Fruit fly (Drosophila melanogaster) whole organism, embryonic: ENCODE measurements around the gene glob3.

Source experiments
- Adf1 ChIP-seq: fragments of 200-800 bp; sonication (Bioruptor generic); IDR thresholded peaks from 2 replicates; pipeline ENCODE4 v1.3.6; 2022; ENCODE audit warnings: missing biosample characterization, missing genetic modification characterization
- Antp ChIP-seq: fragments of 200-800 bp; sonication (Bioruptor generic); optimal IDR thresholded peaks from 3 replicates; lab custom pipeline; 2016; ENCODE audit warnings: missing biosample characterization, missing genetic modification characterization
- Awh ChIP-seq: fragments of 200-800 bp; sonication (Bioruptor generic); IDR thresholded peaks from 2 replicates; pipeline ENCODE4, ENCODE4 v1.3.6; 2022; ENCODE audit warnings: missing biosample characterization, missing genetic modification characterization
- C15 ChIP-seq: fragments of 200-800 bp; sonication (Bioruptor generic); IDR thresholded peaks from 3 replicates; pipeline ENCODE4 v1.3.6; 2022; ENCODE audit warnings: missing biosample characterization, missing genetic modification characterization
- CG1024 ChIP-seq: fragments of 200-800 bp; sonication (Bioruptor generic); IDR thresholded peaks from 2 replicates; pipeline ENCODE4 v1.3.6; 2022; ENCODE audit warnings: missing biosample characterization, missing genetic modification characterization
- CG12236 ChIP-seq: fragments of 200-800 bp; sonication (Bioruptor generic); optimal IDR thresholded peaks from 2 replicates; lab custom pipeline; 2016; ENCODE audit warnings: missing biosample characterization, missing genetic modification characterization
- CG12769 ChIP-seq: fragments of 200-800 bp; sonication (Bioruptor generic); optimal IDR thresholded peaks from 2 replicates; lab custom pipeline; 2019; ENCODE audit warnings: missing biosample characterization, mild to moderate bottlenecking, missing genetic modification characterization, moderate library complexity
- CG15073 ChIP-seq: fragments of 200-800 bp; sonication (Bioruptor generic); optimal IDR thresholded peaks from 2 replicates; lab custom pipeline; 2016; ENCODE audit warnings: missing biosample characterization, missing genetic modification characterization
- CG1602 ChIP-seq: fragments of 200-800 bp; sonication (Bioruptor generic); optimal IDR thresholded peaks from 3 replicates; lab custom pipeline; 2016; ENCODE audit warnings: missing biosample characterization, missing genetic modification characterization
- CG1647 ChIP-seq: fragments of 200-800 bp; sonication (Bioruptor generic); optimal IDR thresholded peaks from 3 replicates; lab custom pipeline; 2016; ENCODE audit warnings: missing biosample characterization, missing genetic modification characterization
- CG17829 ChIP-seq: fragments of 200-800 bp; optimal IDR thresholded peaks from 2 replicates; lab custom pipeline; 2019; ENCODE audit warnings: missing biosample characterization, mild to moderate bottlenecking, missing genetic modification characterization, moderate library complexity
- CG18599 ChIP-seq: fragments of 200-800 bp; sonication (Bioruptor generic); optimal IDR thresholded peaks from 3 replicates; lab custom pipeline; 2017; ENCODE audit warnings: missing biosample characterization, missing genetic modification characterization, mild to moderate bottlenecking, moderate library complexity, missing genetic modification reagents
- CG2120 ChIP-seq: fragments of 200-800 bp; sonication (Bioruptor generic); optimal IDR thresholded peaks from 3 replicates; lab custom pipeline; 2016; ENCODE audit warnings: missing biosample characterization, missing genetic modification characterization
- CG30020 ChIP-seq: fragments of 200-800 bp; optimal IDR thresholded peaks from 2 replicates; lab custom pipeline; 2019; ENCODE audit warnings: missing biosample characterization, mild to moderate bottlenecking, missing genetic modification characterization, moderate library complexity
- CG31365 ChIP-seq: fragments of 200-800 bp; sonication (Bioruptor generic); optimal IDR thresholded peaks from 2 replicates; lab custom pipeline; 2018; ENCODE audit warnings: missing biosample characterization, mild to moderate bottlenecking, missing genetic modification characterization
- CG31441 ChIP-seq: fragments of 200-800 bp; sonication (Bioruptor generic); IDR thresholded peaks from 2 replicates; pipeline ENCODE4 v1.3.6; 2022; ENCODE audit warnings: missing biosample characterization, missing genetic modification characterization
- CG33213 ChIP-seq: fragments of 200-800 bp; sonication (Bioruptor generic); optimal IDR thresholded peaks from 3 replicates; lab custom pipeline; 2016; ENCODE audit warnings: missing biosample characterization, missing genetic modification characterization
- CG34224 ChIP-seq: fragments of 200-800 bp; sonication (Bioruptor generic); IDR thresholded peaks from 3 replicates; pipeline ENCODE4 v1.3.6; 2022; ENCODE audit warnings: missing biosample characterization, missing genetic modification characterization; ENCODE audit not compliant: partially characterized antibody
- CG3726 ChIP-seq: fragments of 200-800 bp; sonication (Bioruptor generic); IDR thresholded peaks from 3 replicates; pipeline ENCODE4, ENCODE4 v1.3.6; 2022; ENCODE audit warnings: missing biosample characterization, missing genetic modification characterization
- CG3995 ChIP-seq: fragments of 200-800 bp; sonication (Bioruptor generic); optimal IDR thresholded peaks from 3 replicates; lab custom pipeline; 2016; ENCODE audit warnings: missing biosample characterization, missing genetic modification characterization
- CG42726 ChIP-seq: fragments of 200-800 bp; sonication (Bioruptor generic); IDR thresholded peaks from 2 replicates; pipeline ENCODE4 v1.3.6; 2022; ENCODE audit warnings: missing biosample characterization, missing genetic modification characterization; ENCODE audit not compliant: partially characterized antibody
- CG43689 ChIP-seq: fragments of 200-800 bp; sonication (Bioruptor generic); IDR thresholded peaks from 2 replicates; pipeline ENCODE4 v1.3.6; 2022; ENCODE audit warnings: missing biosample characterization, missing genetic modification characterization
- CG4424 ChIP-seq: fragments of 200-800 bp; sonication (Bioruptor generic); optimal IDR thresholded peaks from 3 replicates; lab custom pipeline; 2016; ENCODE audit warnings: missing biosample characterization, missing genetic modification characterization
- CG4820 ChIP-seq: fragments of 200-800 bp; sonication (Bioruptor generic); optimal IDR thresholded peaks from 3 replicates; lab custom pipeline; 2016; ENCODE audit warnings: missing biosample characterization, missing genetic modification characterization
- CG4854 ChIP-seq: fragments of 200-800 bp; sonication (Bioruptor generic); optimal IDR thresholded peaks from 2 replicates; lab custom pipeline; 2016; ENCODE audit warnings: missing biosample characterization, missing genetic modification characterization, inconsistent platforms
- CG6765 ChIP-seq: fragments of 200-800 bp; sonication (Bioruptor generic); optimal IDR thresholded peaks from 3 replicates; lab custom pipeline; 2017; ENCODE audit warnings: missing biosample characterization, mild to moderate bottlenecking, missing genetic modification characterization
- CG7963 ChIP-seq: fragments of 200-800 bp; sonication (Bioruptor generic); IDR thresholded peaks from 3 replicates; pipeline ENCODE4 v1.3.6; 2022; ENCODE audit warnings: missing biosample characterization, missing genetic modification characterization; ENCODE audit not compliant: partially characterized antibody
- CG8765 ChIP-seq: fragments of 200-800 bp; sonication (Bioruptor generic); IDR thresholded peaks from 2 replicates; pipeline ENCODE4 v1.3.6; 2022; ENCODE audit warnings: missing biosample characterization, missing genetic modification characterization
- Doc2 ChIP-seq: fragments of 200-800 bp; sonication (Bioruptor generic); IDR thresholded peaks from 2 replicates; pipeline ENCODE4 v1.3.6; 2022; ENCODE audit warnings: missing biosample characterization, missing genetic modification characterization
- ERR ChIP-seq: fragments of 200-800 bp; sonication (Bioruptor generic); optimal IDR thresholded peaks from 2 replicates; lab custom pipeline; 2016; ENCODE audit warnings: missing biosample characterization, missing genetic modification characterization
- Fer3 ChIP-seq: fragments of 200-800 bp; sonication (Bioruptor generic); optimal IDR thresholded peaks from 2 replicates; lab custom pipeline; 2018; ENCODE audit warnings: missing biosample characterization, mild to moderate bottlenecking, missing genetic modification characterization, moderate library complexity
- Hsf ChIP-seq: fragments of 200-800 bp; sonication (Bioruptor generic); optimal IDR thresholded peaks from 3 replicates; lab custom pipeline; 2016; ENCODE audit warnings: missing biosample characterization, missing genetic modification characterization
- Jarid2 ChIP-seq: fragments of 200-800 bp; sonication (Bioruptor generic); optimal IDR thresholded peaks from 3 replicates; lab custom pipeline; 2017; ENCODE audit warnings: mild to moderate bottlenecking, missing biosample characterization, missing genetic modification reagents, missing genetic modification characterization
- YL-1 ChIP-seq: fragments of 200-800 bp; sonication (Bioruptor generic); optimal IDR thresholded peaks from 3 replicates; lab custom pipeline; 2017; ENCODE audit warnings: missing biosample characterization, mild to moderate bottlenecking, missing genetic modification characterization
- bowl ChIP-seq: fragments of 200-800 bp; sonication (Bioruptor generic); IDR thresholded peaks from 2 replicates; pipeline ENCODE4 v1.3.6; 2022; ENCODE audit warnings: missing biosample characterization, missing genetic modification characterization
- cad ChIP-seq: fragments of >200 bp; optimal IDR thresholded peaks from 2 replicates; lab custom pipeline; 2017; ENCODE audit warnings: missing biosample characterization, missing genetic modification characterization
- cg ChIP-seq: fragments of 200-800 bp; sonication (Bioruptor generic); optimal IDR thresholded peaks from 3 replicates; lab custom pipeline; 2019; ENCODE audit warnings: missing biosample characterization, mild to moderate bottlenecking, missing genetic modification characterization, moderate library complexity
- ci ChIP-seq: fragments of 200-800 bp; sonication (Bioruptor generic); IDR thresholded peaks from 3 replicates; pipeline ENCODE4 v1.3.6; 2022; ENCODE audit warnings: missing biosample characterization, missing genetic modification characterization
- exex ChIP-seq: fragments of 200-800 bp; sonication (Bioruptor generic); optimal IDR thresholded peaks from 4 replicates; lab custom pipeline; 2018; ENCODE audit warnings: missing biosample characterization, mild to moderate bottlenecking, missing genetic modification characterization, moderate library complexity
- eyg ChIP-seq: fragments of 200-800 bp; sonication (Bioruptor generic); optimal IDR thresholded peaks from 3 replicates; lab custom pipeline; 2016; ENCODE audit warnings: missing biosample characterization, missing genetic modification characterization
- gro ChIP-seq: fragments of 200-800 bp; sonication (Bioruptor generic); optimal IDR thresholded peaks from 2 replicates; lab custom pipeline; 2016; ENCODE audit warnings: missing biosample characterization, missing genetic modification characterization
- kni ChIP-seq: fragments of 200-800 bp; sonication (Bioruptor generic); optimal IDR thresholded peaks from 3 replicates; lab custom pipeline; 2017; ENCODE audit warnings: mild to moderate bottlenecking, missing biosample characterization, missing genetic modification reagents, missing genetic modification characterization
- knrl ChIP-seq: fragments of 200-800 bp; sonication (Bioruptor generic); IDR thresholded peaks from 3 replicates; pipeline ENCODE4 v1.3.6; 2022; ENCODE audit warnings: missing biosample characterization, missing genetic modification characterization; ENCODE audit not compliant: partially characterized antibody
- luna ChIP-seq: fragments of 200-800 bp; sonication (Bioruptor generic); optimal IDR thresholded peaks from 2 replicates; lab custom pipeline; 2016; ENCODE audit warnings: missing biosample characterization, missing genetic modification characterization
- pho ChIP-seq: fragments of 200-800 bp; sonication (Bioruptor generic); optimal IDR thresholded peaks from 2 replicates; lab custom pipeline; 2016; ENCODE audit warnings: missing biosample characterization, missing genetic modification characterization
- prd ChIP-seq, 3 experiments: fragments of >200 bp in 2 of 3; fragments of 200-800 bp in 1 of 3; sonication (Bioruptor generic) in 1 of 3; optimal IDR thresholded peaks in 2 of 3; IDR thresholded peaks in 1 of 3; 2 replicates in 2 of 3; 3 replicates in 1 of 3; pipeline versions ENCODE4 v1.3.6 to Lab custom; 2017 to 2022; ENCODE audit warnings: missing biosample characterization in 1 of 3, missing genetic modification characterization in 1 of 3
- stwl ChIP-seq: fragments of 200-800 bp; sonication (Bioruptor generic); optimal IDR thresholded peaks from 3 replicates; lab custom pipeline; 2018; ENCODE audit warnings: missing biosample characterization, mild to moderate bottlenecking, missing genetic modification characterization, moderate library complexity
- usp ChIP-seq: fragments of >200 bp; optimal IDR thresholded peaks from 2 replicates; lab custom pipeline; 2017; ENCODE audit warnings: missing biosample characterization, missing genetic modification characterization
- wek ChIP-seq: fragments of 200-800 bp; sonication (Bioruptor generic); optimal IDR thresholded peaks from 3 replicates; lab custom pipeline; 2018; ENCODE audit warnings: missing biosample characterization, mild to moderate bottlenecking, missing genetic modification characterization, moderate library complexity
- yki ChIP-seq: fragments of >200 bp; optimal IDR thresholded peaks from 3 replicates; lab custom pipeline; 2018

glob3 gene

dm6 chr3R:5862032-5862641 lies 32.3 kb downstream of the glob3 start, which contains the start of gene CG2017 (continued):
- TF ChIP-seq CG15073 (GFP tag; lab: Kevin White, UChicago) (no peak), eyg (GFP tag; lab: Kevin White, UChicago) (peak; percentile 2), Doc2 (GFP tag; lab: Robert Waterston, UW) (no peak), CG1024 (GFP tag; lab: Robert Waterston, UW) (no peak), exex (tag; lab: Kevin White, UChicago) (no peak), CG4854 (GFP tag; lab: Kevin White, UChicago) (no peak), kni (peak; percentile 8), CG2120 (GFP tag; lab: Kevin White, UChicago) (peak; percentile 77), CG31441 (peak; percentile 14; the same call in 1 of the 2 replicates), prd (optimal IDR thresholded peaks at IDR 0.05; lab: Kevin White, UChicago) (no peak), prd (GFP tag; IDR thresholded peaks at IDR 0.05; lab: Robert Waterston, UW) (no peak), Hsf (GFP tag; lab: Kevin White, UChicago) (peak; percentile 37), yki (lab: Kevin White, UChicago) (no peak), bowl (GFP tag; lab: Robert Waterston, UW) (no peak), CG6765 (GFP tag; lab: Kevin White, UChicago) (no peak), CG3726 (GFP tag; lab: Robert Waterston, UW) (0 out of 3 replicates have a peak, but pooled peaks have one; percentile 11), ERR (peak; percentile 29), CG3995 (peak; percentile 30), CG7963 (GFP tag; lab: Robert Waterston, UW) (no peak), gro (GFP tag; lab: Kevin White, UChicago) (peak; percentile 45), CG4424 (GFP tag; lab: Kevin White, UChicago) (peak; percentile 38), CG43689 (GFP tag; lab: Robert Waterston, UW) (no peak), CG17829 (tag; lab: Kevin White, UChicago) (peak; percentile 49), Awh (GFP tag; lab: Robert Waterston, UW) (no peak), CG1602 (GFP tag; lab: Kevin White, UChicago) (peak; percentile 27), Fer3 (tag; lab: Kevin White, UChicago) (no peak), CG4820 (GFP tag; lab: Kevin White, UChicago) (no peak), CG34224 (GFP tag; lab: Robert Waterston, UW) (no peak), cg (GFP tag; lab: Kevin White, UChicago) (no peak), CG33213 (GFP tag; lab: Kevin White, UChicago) (peak; percentile 68), YL-1 (GFP tag; lab: Kevin White, UChicago) (peak; percentile 49), cad (GFP tag; lab: Kevin White, UChicago) (no peak), CG30020 (tag; lab: Kevin White, UChicago) (no peak), pho (GFP tag; lab: Kevin White, UChicago) (peak; percentile 63), usp (GFP tag; lab: Kevin White, UChicago) (no peak), Antp (GFP tag; lab: Kevin White, UChicago) (peak; percentile 53), Adf1 (GFP tag; lab: Robert Waterston, UW) (no peak), CG12769 (tag; lab: Kevin White, UChicago) (peak; percentile 51), Jarid2 (GFP tag; lab: Kevin White, UChicago) (peak; percentile 0), CG8765 (GFP tag; lab: Robert Waterston, UW) (no peak), CG18599 (GFP tag; lab: Kevin White, UChicago) (peak; percentile 52), wek (GFP tag; lab: Kevin White, UChicago) (no peak), CG31365 (tag; lab: Kevin White, UChicago) (no peak), CG42726 (GFP tag; lab: Robert Waterston, UW) (0 out of 2 replicates have a peak, but pooled peaks have one; percentile 45), C15 (GFP tag; lab: Robert Waterston, UW) (no peak), luna (GFP tag; lab: Kevin White, UChicago) (peak; percentile 43), knrl (GFP tag; lab: Robert Waterston, UW) (no peak; the same call in 2 of the 3 replicates), CG12236 (GFP tag; lab: Kevin White, UChicago) (no peak), CG1647 (GFP tag; lab: Kevin White, UChicago) (peak; percentile 31), stwl (tag; lab: Kevin White, UChicago) (peak; percentile 96), ci (GFP tag; lab: Robert Waterston, UW) (peak; percentile 71; the same call in 2 of the 3 replicates)
